Fruit fly (Drosophila melanogaster) whole organism, embryonic: ENCODE data around the gene Sap130.

Source experiments
- Aef1 ChIP-seq: fragments of 200-800 bp; sonication (Bioruptor generic); IDR thresholded peaks from 3 replicates; pipeline ENCODE4 v1.3.6; 2022; ENCODE audit warnings: missing biosample characterization, missing genetic modification characterization
- BtbVII ChIP-seq: fragments of 200-800 bp; sonication (Bioruptor generic); optimal IDR thresholded peaks from 3 replicates; lab custom pipeline; 2017; ENCODE audit warnings: missing biosample characterization, mild to moderate bottlenecking, missing genetic modification characterization
- CG10147 ChIP-seq: fragments of 200-800 bp; sonication (Bioruptor generic); optimal IDR thresholded peaks from 2 replicates; lab custom pipeline; 2019; ENCODE audit warnings: missing biosample characterization, mild to moderate bottlenecking, missing genetic modification characterization, moderate library complexity
- CG10321 ChIP-seq: fragments of 200-800 bp; sonication (Bioruptor generic); IDR thresholded peaks from 2 replicates; pipeline ENCODE4 v1.3.6; 2022; ENCODE audit warnings: missing biosample characterization, missing genetic modification characterization
- CG10366 ChIP-seq: fragments of 200-800 bp; sonication (Bioruptor generic); IDR thresholded peaks from 2 replicates; pipeline ENCODE4 v1.3.6; 2022; ENCODE audit warnings: missing biosample characterization, missing genetic modification characterization
- CG10543 ChIP-seq: fragments of 200-800 bp; sonication (Bioruptor generic); optimal IDR thresholded peaks from 3 replicates; lab custom pipeline; 2017; ENCODE audit warnings: missing biosample characterization, mild to moderate bottlenecking, missing genetic modification characterization, moderate library complexity
- CG11085 ChIP-seq: fragments of 200-800 bp; sonication (Bioruptor generic); IDR thresholded peaks from 2 replicates; pipeline ENCODE4 v1.3.6; 2022; ENCODE audit warnings: missing biosample characterization, missing genetic modification characterization
- CG11247 ChIP-seq: fragments of 200-800 bp; sonication (Bioruptor generic); IDR thresholded peaks from 2 replicates; pipeline ENCODE4 v1.3.6; 2022; ENCODE audit warnings: missing biosample characterization, missing genetic modification characterization
- CG12659 ChIP-seq: fragments of 200-800 bp; sonication (Bioruptor generic); optimal IDR thresholded peaks from 3 replicates; lab custom pipeline; 2017; ENCODE audit warnings: mild to moderate bottlenecking, missing biosample characterization, missing genetic modification reagents, missing genetic modification characterization
- CG12769 ChIP-seq: fragments of 200-800 bp; sonication (Bioruptor generic); optimal IDR thresholded peaks from 2 replicates; lab custom pipeline; 2019; ENCODE audit warnings: missing biosample characterization, mild to moderate bottlenecking, missing genetic modification characterization, moderate library complexity
- CG1647 ChIP-seq: fragments of 200-800 bp; sonication (Bioruptor generic); optimal IDR thresholded peaks from 3 replicates; lab custom pipeline; 2016; ENCODE audit warnings: missing biosample characterization, missing genetic modification characterization
- CG17385 ChIP-seq: fragments of 200-800 bp; sonication (Bioruptor generic); optimal IDR thresholded peaks from 3 replicates; lab custom pipeline; 2018; ENCODE audit warnings: missing biosample characterization, mild to moderate bottlenecking, missing genetic modification characterization
- CG17829 ChIP-seq: fragments of 200-800 bp; optimal IDR thresholded peaks from 2 replicates; lab custom pipeline; 2019; ENCODE audit warnings: missing biosample characterization, mild to moderate bottlenecking, missing genetic modification characterization, moderate library complexity
- CG30020 ChIP-seq: fragments of 200-800 bp; optimal IDR thresholded peaks from 2 replicates; lab custom pipeline; 2019; ENCODE audit warnings: missing biosample characterization, mild to moderate bottlenecking, missing genetic modification characterization, moderate library complexity
- CG4328 ChIP-seq: fragments of 200-800 bp; sonication (Bioruptor generic); optimal IDR thresholded peaks from 3 replicates; lab custom pipeline; 2017; ENCODE audit warnings: missing biosample characterization, missing genetic modification reagents, missing genetic modification characterization
- CG43689 ChIP-seq: fragments of 200-800 bp; sonication (Bioruptor generic); IDR thresholded peaks from 2 replicates; pipeline ENCODE4 v1.3.6; 2022; ENCODE audit warnings: missing biosample characterization, missing genetic modification characterization
- CG5180 ChIP-seq: fragments of 200-800 bp; sonication (Bioruptor generic); optimal IDR thresholded peaks from 3 replicates; lab custom pipeline; 2017; ENCODE audit warnings: missing biosample characterization, missing genetic modification characterization, mild to moderate bottlenecking, moderate library complexity, missing genetic modification reagents
- CG8944 ChIP-seq: fragments of 200-800 bp; sonication (Bioruptor generic); optimal IDR thresholded peaks from 3 replicates; lab custom pipeline; 2016; ENCODE audit warnings: missing biosample characterization, missing genetic modification characterization
- CG9797 ChIP-seq: fragments of 200-800 bp; sonication (Bioruptor generic); optimal IDR thresholded peaks from 3 replicates; lab custom pipeline; 2018; ENCODE audit warnings: missing biosample characterization, mild to moderate bottlenecking, missing genetic modification characterization
- CHES-1-like ChIP-seq: fragments of 200-800 bp; sonication (Bioruptor generic); optimal IDR thresholded peaks from 2 replicates; lab custom pipeline; 2016; ENCODE audit warnings: missing biosample characterization, missing genetic modification characterization
- E2f1 ChIP-seq: fragments of 200-800 bp; sonication (Bioruptor generic); IDR thresholded peaks from 2 replicates; pipeline ENCODE4 v1.3.6; 2022; ENCODE audit warnings: missing biosample characterization, missing genetic modification characterization
- Gsc ChIP-seq: fragments of 200-800 bp; sonication (Bioruptor generic); IDR thresholded peaks from 2 replicates; pipeline ENCODE4 v1.3.6; 2022; ENCODE audit warnings: missing biosample characterization, missing genetic modification characterization
- HLH54F ChIP-seq: fragments of 200-800 bp; sonication (Bioruptor generic); optimal IDR thresholded peaks from 3 replicates; lab custom pipeline; 2016; ENCODE audit warnings: missing biosample characterization, missing genetic modification characterization
- Hey ChIP-seq: fragments of 200-800 bp; sonication (Bioruptor generic); optimal IDR thresholded peaks from 3 replicates; lab custom pipeline; 2018; ENCODE audit warnings: missing biosample characterization, mild to moderate bottlenecking, missing genetic modification characterization
- Jarid2 ChIP-seq: fragments of 200-800 bp; sonication (Bioruptor generic); optimal IDR thresholded peaks from 3 replicates; lab custom pipeline; 2017; ENCODE audit warnings: mild to moderate bottlenecking, missing biosample characterization, missing genetic modification reagents, missing genetic modification characterization
- MBD-R2 ChIP-seq: fragments of 200-800 bp; sonication (Bioruptor generic); IDR thresholded peaks from 2 replicates; pipeline ENCODE4 v1.3.6; 2022; ENCODE audit warnings: missing biosample characterization, missing genetic modification characterization
- MESR4 ChIP-seq: fragments of 200-800 bp; sonication (Bioruptor generic); optimal IDR thresholded peaks from 2 replicates; lab custom pipeline; 2018; ENCODE audit warnings: missing biosample characterization, mild to moderate bottlenecking, missing genetic modification characterization, moderate library complexity
- Mrtf ChIP-seq: fragments of 200-800 bp; sonication (Bioruptor generic); IDR thresholded peaks from 3 replicates; pipeline ENCODE4 v1.3.6; 2022; ENCODE audit warnings: missing biosample characterization, missing genetic modification characterization
- Oaz ChIP-seq: fragments of 200-800 bp; sonication (Bioruptor generic); IDR thresholded peaks from 2 replicates; pipeline ENCODE4 v1.3.6; 2022; ENCODE audit warnings: missing biosample characterization, missing genetic modification characterization
- Opbp ChIP-seq: fragments of 200-800 bp; sonication (Bioruptor generic); IDR thresholded peaks from 3 replicates; pipeline ENCODE4 v1.3.6; 2022; ENCODE audit warnings: missing biosample characterization, missing genetic modification characterization; ENCODE audit not compliant: partially characterized antibody
- Pdp1 ChIP-seq, 2 experiments: fragments of 200-800 bp; sonication (Bioruptor generic); optimal IDR thresholded peaks; 3 replicates each; lab custom pipeline; 2016; ENCODE audit warnings: missing biosample characterization in 2 of 2, missing genetic modification characterization in 2 of 2, mild to moderate bottlenecking in 1 of 2, moderate library complexity in 1 of 2
- Ravus ChIP-seq: fragments of 200-800 bp; sonication (Bioruptor generic); IDR thresholded peaks from 2 replicates; pipeline ENCODE4 v1.3.6; 2022; ENCODE audit warnings: missing biosample characterization, missing genetic modification characterization
- Scr ChIP-seq: fragments of 200-800 bp; sonication (Bioruptor generic); IDR thresholded peaks from 2 replicates; pipeline ENCODE4 v1.3.6; 2022; ENCODE audit warnings: missing biosample characterization, missing genetic modification characterization; ENCODE audit not compliant: partially characterized antibody
- Xbp1 ChIP-seq: fragments of 200-800 bp; sonication (Bioruptor generic); optimal IDR thresholded peaks from 3 replicates; lab custom pipeline; 2016; ENCODE audit warnings: missing biosample characterization, mild to moderate bottlenecking, missing genetic modification characterization
- amos ChIP-seq: fragments of 200-800 bp; sonication (Bioruptor generic); IDR thresholded peaks from 2 replicates; pipeline ENCODE4 v1.3.6; 2022; ENCODE audit warnings: missing biosample characterization, missing genetic modification characterization; ENCODE audit not compliant: partially characterized antibody
- btn ChIP-seq: fragments of 200-800 bp; sonication (Bioruptor generic); optimal IDR thresholded peaks from 2 replicates; lab custom pipeline; 2016; ENCODE audit warnings: missing biosample characterization, missing genetic modification characterization
- caup ChIP-seq: fragments of 200-800 bp; sonication (Bioruptor generic); optimal IDR thresholded peaks from 3 replicates; lab custom pipeline; 2017; ENCODE audit warnings: missing biosample characterization, mild to moderate bottlenecking, missing genetic modification characterization, moderate library complexity; ENCODE audit not compliant: severe bottlenecking
- cwo ChIP-seq: fragments of 200-800 bp; sonication (Bioruptor generic); optimal IDR thresholded peaks from 3 replicates; lab custom pipeline; 2017; ENCODE audit warnings: missing biosample characterization, missing genetic modification characterization, mild to moderate bottlenecking, moderate library complexity, missing genetic modification reagents
- dpn ChIP-seq, 2 experiments: fragments of 200-800 bp; sonication (Bioruptor generic); optimal IDR thresholded peaks; 3 replicates each; lab custom pipeline; 2016; ENCODE audit warnings: missing biosample characterization in 2 of 2, missing genetic modification characterization in 2 of 2
- fru ChIP-seq: fragments of >200 bp; optimal IDR thresholded peaks from 2 replicates; lab custom pipeline; 2017
- hb ChIP-seq: fragments of 200-800 bp; sonication (Bioruptor generic); IDR thresholded peaks from 3 replicates; pipeline ENCODE4 v1.3.6; 2022; ENCODE audit warnings: missing biosample characterization, missing genetic modification characterization; ENCODE audit not compliant: partially characterized antibody
- hth ChIP-seq: fragments of >200 bp; optimal IDR thresholded peaks from 2 replicates; lab custom pipeline; 2017; ENCODE audit warnings: inconsistent platforms
- jigr1 ChIP-seq: fragments of 200-800 bp; sonication (Bioruptor generic); IDR thresholded peaks from 3 replicates; pipeline ENCODE4 v1.3.6; 2022; ENCODE audit warnings: missing biosample characterization, missing genetic modification characterization
- mld ChIP-seq: fragments of 200-800 bp; sonication (Bioruptor generic); IDR thresholded peaks from 3 replicates; pipeline ENCODE4 v1.3.6; 2022; ENCODE audit warnings: missing biosample characterization, missing genetic modification characterization; ENCODE audit not compliant: partially characterized antibody
- nau ChIP-seq: fragments of 200-800 bp; sonication (Bioruptor generic); optimal IDR thresholded peaks from 3 replicates; lab custom pipeline; 2017; ENCODE audit warnings: missing biosample characterization, mild to moderate bottlenecking, missing genetic modification characterization, missing genetic modification reagents
- org-1 ChIP-seq: fragments of 200-800 bp; sonication (Bioruptor generic); optimal IDR thresholded peaks from 2 replicates; lab custom pipeline; 2017; ENCODE audit warnings: missing biosample characterization, missing genetic modification characterization
- pfk ChIP-seq: fragments of 200-800 bp; sonication (Bioruptor generic); optimal IDR thresholded peaks from 2 replicates; lab custom pipeline; 2018; ENCODE audit warnings: missing biosample characterization, mild to moderate bottlenecking, missing genetic modification characterization, moderate library complexity
- salm ChIP-seq: fragments of 200-800 bp; sonication (Bioruptor generic); optimal IDR thresholded peaks from 2 replicates; lab custom pipeline; 2018; ENCODE audit warnings: missing biosample characterization, mild to moderate bottlenecking, missing genetic modification characterization
- sisA ChIP-seq: fragments of 200-800 bp; sonication (Bioruptor generic); IDR thresholded peaks from 2 replicates; pipeline ENCODE4 v1.3.6; 2022; ENCODE audit warnings: missing biosample characterization, missing genetic modification characterization
- tin ChIP-seq: fragments of 200-800 bp; sonication (Bioruptor generic); optimal IDR thresholded peaks from 3 replicates; lab custom pipeline; 2016; ENCODE audit warnings: missing biosample characterization, missing genetic modification characterization
- vvl ChIP-seq: fragments of 200-800 bp; sonication (Bioruptor generic); IDR thresholded peaks from 2 replicates; pipeline ENCODE4 v1.3.6; 2022; ENCODE audit warnings: missing biosample characterization, missing genetic modification characterization
- wek ChIP-seq: fragments of 200-800 bp; sonication (Bioruptor generic); optimal IDR thresholded peaks from 3 replicates; lab custom pipeline; 2018; ENCODE audit warnings: missing biosample characterization, mild to moderate bottlenecking, missing genetic modification characterization, moderate library complexity

Gene Sap130

dm6 chr3L:12802443-12802865 lies 3.2 kb upstream of the Sap130 start:
- TF ChIP-seq Opbp = no peak
- no peak for TF ChIP-seq salm (tag; lab: Kevin White, UChicago)
- no peak for TF ChIP-seq CG17385 (GFP tag; lab: Kevin White, UChicago)
- TF ChIP-seq CG43689 (GFP tag; lab: Robert Waterston, UW) = no peak
- TF ChIP-seq Aef1 (GFP tag; lab: Robert Waterston, UW) = no peak
- no peak for TF ChIP-seq Oaz
- TF ChIP-seq caup = peak; percentile 67
- no peak for TF ChIP-seq pfk
- TF ChIP-seq Gsc (GFP tag; lab: Robert Waterston, UW) = no peak
- TF ChIP-seq sisA (GFP tag; lab: Robert Waterston, UW) = no peak
- no peak for TF ChIP-seq amos (GFP tag; lab: Robert Waterston, UW)
- TF ChIP-seq CG8944 (GFP tag; lab: Kevin White, UChicago) = no peak
- TF ChIP-seq CG12769 (tag; lab: Kevin White, UChicago) = peak; percentile 64
- no peak for TF ChIP-seq Hey (tag; lab: Kevin White, UChicago)
- TF ChIP-seq btn (GFP tag; lab: Kevin White, UChicago) = no peak
- TF ChIP-seq nau (GFP tag; lab: Kevin White, UChicago) = peak; percentile 74
- TF ChIP-seq org-1 (GFP tag; lab: Kevin White, UChicago) = no peak
- TF ChIP-seq CG10321 = no peak
- no peak for TF ChIP-seq Scr
- no peak for TF ChIP-seq HLH54F (GFP tag; lab: Kevin White, UChicago)
- TF ChIP-seq CG10543 (GFP tag; lab: Kevin White, UChicago) = peak; percentile 28
- TF ChIP-seq tin (GFP tag; lab: Kevin White, UChicago) = no peak
- no peak for TF ChIP-seq hth
- no peak for TF ChIP-seq BtbVII (GFP tag; lab: Kevin White, UChicago)
- TF ChIP-seq MESR4 = no peak
- TF ChIP-seq hb (GFP tag; lab: Robert Waterston, UW) = no peak
- TF ChIP-seq E2f1 (GFP tag; lab: Robert Waterston, UW) = no peak
- no peak for TF ChIP-seq CG30020 (tag; lab: Kevin White, UChicago)
- TF ChIP-seq CG10147 (GFP tag; lab: Kevin White, UChicago) = peak; percentile 23
- no peak for TF ChIP-seq fru (lab: Kevin White, UChicago)
- no peak for TF ChIP-seq CG9797 (GFP tag; lab: Kevin White, UChicago)
- no peak for TF ChIP-seq CG12659 (GFP tag; lab: Kevin White, UChicago)
- TF ChIP-seq Pdp1 (GFP tag; optimal IDR thresholded peaks at IDR 0.05; lab: Kevin White, UChicago) = peak in 1 of 2 experiments; percentile 68
- TF ChIP-seq Jarid2 (GFP tag; lab: Kevin White, UChicago) = no peak
- TF ChIP-seq CG17829 = no peak
- TF ChIP-seq Ravus (GFP tag; lab: Robert Waterston, UW) = no peak
- TF ChIP-seq CG11247 (GFP tag; lab: Robert Waterston, UW) = no peak
- TF ChIP-seq CG11085 (GFP tag; lab: Robert Waterston, UW) = no peak
- no peak for TF ChIP-seq Xbp1 (GFP tag; lab: Kevin White, UChicago)
- no peak for TF ChIP-seq wek (GFP tag; lab: Kevin White, UChicago)
- peak; percentile 7 for TF ChIP-seq CHES-1-like (GFP tag; lab: Kevin White, UChicago)
- peak in 1 of 2 experiments; percentile 7 for TF ChIP-seq dpn (GFP tag; optimal IDR thresholded peaks at IDR 0.05; lab: Kevin White, UChicago)
- no peak for TF ChIP-seq MBD-R2
- TF ChIP-seq CG1647 (GFP tag; lab: Kevin White, UChicago) = no peak
- TF ChIP-seq jigr1 = no peak
- TF ChIP-seq cwo (GFP tag; lab: Kevin White, UChicago) = no peak
- TF ChIP-seq CG5180 (GFP tag; lab: Kevin White, UChicago) = no peak
- no peak for TF ChIP-seq CG4328
- TF ChIP-seq mld (GFP tag; lab: Robert Waterston, UW) = no peak
- no peak for TF ChIP-seq Mrtf (GFP tag; lab: Robert Waterston, UW)
- TF ChIP-seq vvl (GFP tag; lab: Robert Waterston, UW) = peak; percentile 52
- no peak for TF ChIP-seq CG10366 (GFP tag; lab: Robert Waterston, UW)
